Worm (Caenorhabditis elegans) whole organism, late embryonic: ENCODE data around the gene dyla-1.

Experiments used
- K09A11.1 ChIP-seq: sonication (generic microtip); optimal IDR thresholded peaks from 2 replicates; lab custom pipeline; 2017; ENCODE audit warnings: antibody characterized with exemption, mild to moderate bottlenecking, missing genetic modification characterization, missing compliant biosample characterization; ENCODE audit not compliant: insufficient read depth
- ahr-1 ChIP-seq: sonication (generic microtip); optimal IDR thresholded peaks from 2 replicates; lab custom pipeline; 2016; ENCODE audit warnings: missing genetic modification characterization, missing compliant biosample characterization
- ceh-14 ChIP-seq: sonication (generic microtip); optimal IDR thresholded peaks from 2 replicates; lab custom pipeline; 2016; ENCODE audit warnings: missing genotype, missing genetic modification characterization, missing compliant biosample characterization
- ceh-24 ChIP-seq: sonication (generic microtip); optimal IDR thresholded peaks from 2 replicates; lab custom pipeline; 2016; ENCODE audit warnings: mild to moderate bottlenecking, missing genetic modification characterization, missing compliant biosample characterization
- dve-1 ChIP-seq: sonication (generic microtip); optimal IDR thresholded peaks from 2 replicates; lab custom pipeline; 2017; ENCODE audit warnings: antibody characterized with exemption, mild to moderate bottlenecking, missing genetic modification characterization, missing compliant biosample characterization
- elt-4 ChIP-seq: sonication (generic microtip); optimal IDR thresholded peaks from 2 replicates; lab custom pipeline; 2016; ENCODE audit warnings: missing genetic modification characterization, missing compliant biosample characterization
- odd-2 ChIP-seq: sonication (generic microtip); optimal IDR thresholded peaks from 2 replicates; lab custom pipeline; 2017; ENCODE audit warnings: antibody characterized with exemption, mild to moderate bottlenecking, missing genetic modification characterization, missing compliant biosample characterization
- pag-3 ChIP-seq: sonication (generic microtip); optimal IDR thresholded peaks from 2 replicates; lab custom pipeline; 2016; ENCODE audit warnings: missing compliant biosample characterization, missing genetic modification characterization, borderline replicate concordance
- pqm-1 ChIP-seq: sonication (generic microtip); optimal IDR thresholded peaks from 2 replicates; lab custom pipeline; 2016; ENCODE audit warnings: missing genetic modification characterization, missing compliant biosample characterization
- pros-1 ChIP-seq: fragments of 150-350 bp; optimal IDR thresholded peaks from 2 replicates; lab custom pipeline; 2014; ENCODE audit warnings: missing biosample characterization, missing genetic modification reagents, missing genetic modification characterization
- sox-2 ChIP-seq: fragments of 200-800 bp; sonication (Bioruptor generic); IDR thresholded peaks from 2 replicates; pipeline ENCODE4 v1.3.6; 2022; ENCODE audit warnings: missing genetic modification reagents, missing genetic modification characterization, missing compliant biosample characterization
- sox-4 ChIP-seq: sonication (generic microtip); optimal IDR thresholded peaks from 2 replicates; lab custom pipeline; 2017; ENCODE audit warnings: mild to moderate bottlenecking, missing genetic modification characterization, inconsistent platforms, missing compliant biosample characterization
- syd-9 ChIP-seq: sonication (generic microtip); optimal IDR thresholded peaks from 2 replicates; lab custom pipeline; 2016; ENCODE audit warnings: mild to moderate bottlenecking, missing genetic modification characterization, moderate library complexity, missing compliant biosample characterization

ce11 chrX:16826500-16826899, 14.3 kb upstream of the dyla-1 start:
- TF ChIP-seq pros-1 (tag; lab: Kevin White, UChicago) (no peak), ceh-24 (tag; lab: Kevin White, UChicago) (no peak), odd-2 (tag; lab: Kevin White, UChicago) (no peak), sox-4 (no peak), syd-9 (no peak), pqm-1 (tag; lab: Kevin White, UChicago) (no peak), elt-4 (tag; lab: Kevin White, UChicago) (no peak), sox-2 (GFP tag; lab: Robert Waterston, UW) (no peak), ceh-14 (tag; lab: Kevin White, UChicago) (no peak), K09A11.1 (tag; lab: Kevin White, UChicago) (no peak), dve-1 (tag; lab: Kevin White, UChicago) (no peak), pag-3 (tag; lab: Kevin White, UChicago) (no peak), ahr-1 (no peak)
